Fruit fly (Drosophila melanogaster) whole organism: ENCODE measurements around the gene Sox100B.

ENCODE experiments used
- CG8478 ChIP-seq: fragments of >200 bp; optimal IDR thresholded peaks from 2 replicates; lab custom pipeline; 2018; ENCODE audit warnings: inconsistent platforms
- Dll ChIP-seq: fragments of >200 bp; optimal IDR thresholded peaks from 2 replicates; lab custom pipeline; 2017
- EcR ChIP-seq, 2 experiments: fragments of >200 bp; optimal IDR thresholded peaks; 2 replicates each; lab custom pipeline; 2017; ENCODE audit warnings: missing biosample characterization in 2 of 2, missing genetic modification characterization in 2 of 2, missing genetic modification reagents in 2 of 2
- pan ChIP-seq: fragments of >200 bp; optimal IDR thresholded peaks from 2 replicates; lab custom pipeline; 2017
- psq ChIP-seq: fragments of >200 bp; optimal IDR thresholded peaks from 2 replicates; lab custom pipeline; 2017
- usp ChIP-seq: fragments of >200 bp; optimal IDR thresholded peaks from 2 replicates; lab custom pipeline; 2017; ENCODE audit warnings: missing biosample characterization, missing genetic modification characterization, mixed read lengths

DNA sequence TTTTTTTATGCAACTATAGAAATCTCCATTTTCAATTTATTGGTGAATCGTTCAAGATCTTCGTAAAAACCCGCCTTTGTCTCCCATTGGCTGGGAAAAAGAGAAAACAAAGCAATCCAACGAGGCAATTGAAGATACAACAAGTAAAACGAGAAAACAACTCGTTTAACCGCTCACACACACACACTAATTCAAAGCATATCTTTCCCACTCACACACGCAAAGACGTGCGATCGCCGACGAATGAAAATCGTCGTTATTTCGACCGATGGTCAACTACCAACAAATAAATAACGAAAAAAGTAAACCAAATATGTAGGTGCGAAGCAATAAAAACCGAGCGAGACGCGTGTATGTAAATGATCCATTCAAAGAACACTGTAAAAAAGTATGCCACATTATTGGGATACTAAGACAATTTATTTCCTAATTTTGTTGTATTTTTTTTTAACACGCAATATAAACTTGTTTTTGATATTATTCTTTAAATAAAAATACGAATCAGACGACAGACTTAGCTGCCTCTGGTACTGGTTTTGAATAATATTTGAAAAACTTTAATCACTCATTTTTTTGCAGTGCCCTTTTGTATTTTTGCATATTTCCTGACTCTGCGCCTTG lies 2.6 kb upstream of the Sox100B start:
- TF ChIP-seq usp (GFP tag; lab: Kevin White, UChicago): no peak
- TF ChIP-seq pan (lab: Kevin White, UChicago): no peak
- no peak for TF ChIP-seq Dll
- no peak for TF ChIP-seq psq (lab: Kevin White, UChicago)
- TF ChIP-seq CG8478: no peak
- no peak for TF ChIP-seq EcR (GFP tag; optimal IDR thresholded peaks at IDR 0.05; lab: Kevin White, UChicago)
